Worm (Caenorhabditis elegans): ENCODE measurements around the gene srv-1.

The srv-1 gene

DNA sequence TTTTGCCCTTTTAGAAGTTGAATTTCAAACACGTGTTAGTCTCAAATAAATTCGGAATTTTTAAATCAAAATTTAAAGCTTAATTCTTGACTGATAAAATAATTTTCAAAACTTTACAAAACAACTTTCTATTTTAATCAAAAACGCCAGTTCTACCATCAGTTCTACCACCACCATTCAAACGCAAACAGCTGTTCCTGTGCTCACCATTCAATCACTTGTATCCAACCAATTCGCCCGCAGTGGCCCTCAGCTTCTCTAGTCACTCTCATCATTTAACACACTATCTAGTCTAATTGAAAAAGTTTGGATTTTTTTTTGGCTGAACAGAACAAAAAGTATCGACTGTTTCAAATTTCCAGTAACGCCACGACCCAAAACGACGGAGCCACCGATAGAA is 27.4 kb upstream of the srv-1 start:
- TF ChIP-seq Y67H2A.10 (GFP tag; conservative IDR thresholded peaks at IDR 0.05) (no peak), ztf-3 (GFP tag; optimal IDR thresholded peaks at IDR 0.05) (no peak), nhr-90 (tag; optimal IDR thresholded peaks at IDR 0.05) (no peak), tlf-1 (GFP tag; optimal IDR thresholded peaks at IDR 0.05) (no peak), B0035.1 (tag; optimal IDR thresholded peaks at IDR 0.05) (no peak), die-1 (tag; optimal IDR thresholded peaks at IDR 0.05) (no peak), pbrm-1 (GFP tag; IDR thresholded peaks at IDR 0.05) (no peak), B0019.2 (GFP tag; conservative IDR thresholded peaks at IDR 0.05) (no peak)

DNA sequence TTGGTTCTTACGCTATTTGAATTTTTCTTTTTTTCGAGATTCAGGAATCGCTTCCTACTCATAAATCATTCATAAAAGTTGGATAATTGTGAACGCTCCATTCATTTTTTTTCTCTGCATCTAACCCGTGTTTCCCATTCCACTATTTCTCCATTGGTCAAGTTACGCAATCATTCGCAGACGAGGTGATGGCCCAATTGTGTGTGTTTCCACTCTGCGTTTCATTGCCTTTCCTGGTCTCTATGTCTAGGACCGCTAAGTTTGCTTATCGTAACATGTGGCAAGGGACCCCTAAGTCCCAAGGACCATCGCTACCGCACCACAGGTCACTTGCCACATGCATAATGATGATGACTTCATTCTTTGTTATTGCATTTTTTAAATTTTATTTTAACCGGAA is 24.0 kb upstream of the srv-1 start:
- no peak for TF ChIP-seq B0261.1 (tag; optimal IDR thresholded peaks at IDR 0.05)
- TF ChIP-seq lag-1 (GFP tag; IDR thresholded peaks at IDR 0.05), result no peak

DNA sequence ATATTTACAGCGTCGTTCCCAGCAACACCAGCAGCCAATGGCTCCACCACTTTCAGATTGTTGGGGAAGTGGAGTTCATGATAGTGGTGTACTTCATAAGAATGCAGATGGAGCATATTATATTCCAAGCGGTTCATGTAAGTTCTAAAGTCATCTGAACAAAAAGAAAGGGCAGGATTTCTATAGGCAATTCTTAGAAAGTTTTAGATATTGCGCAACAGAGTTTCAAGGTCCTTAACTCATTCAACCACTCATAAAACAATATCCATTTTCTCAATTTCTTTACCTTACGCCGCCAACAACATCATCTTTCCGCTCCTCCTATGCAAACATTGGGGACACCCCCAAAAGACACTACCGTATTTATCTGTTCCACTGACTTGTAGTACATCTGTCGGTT is 18.9 kb upstream of the srv-1 start:
- TF ChIP-seq dpff-1 (tag; optimal IDR thresholded peaks at IDR 0.05), result no peak
- TF ChIP-seq athp-1 (tag; optimal IDR thresholded peaks at IDR 0.05), result no peak
- TF ChIP-seq egl-44 (GFP tag; IDR thresholded peaks at IDR 0.05), result no peak
- TF ChIP-seq aptf-2 (GFP tag; conservative IDR thresholded peaks at IDR 0.05), result no peak
- TF ChIP-seq F23B12.7 (tag; optimal IDR thresholded peaks at IDR 0.05; ENCODE audit: insufficient read depth), result no peak
- no peak for TF ChIP-seq madf-8 (GFP tag; conservative IDR thresholded peaks at IDR 0.05)
- no peak for TF ChIP-seq nhr-179 (tag; optimal IDR thresholded peaks at IDR 0.05)
- TF ChIP-seq aptf-3 (GFP tag; IDR thresholded peaks at IDR 0.05), result no peak
- TF ChIP-seq pha-4 (tag; optimal IDR thresholded peaks at IDR 0.05), result no peak

DNA sequence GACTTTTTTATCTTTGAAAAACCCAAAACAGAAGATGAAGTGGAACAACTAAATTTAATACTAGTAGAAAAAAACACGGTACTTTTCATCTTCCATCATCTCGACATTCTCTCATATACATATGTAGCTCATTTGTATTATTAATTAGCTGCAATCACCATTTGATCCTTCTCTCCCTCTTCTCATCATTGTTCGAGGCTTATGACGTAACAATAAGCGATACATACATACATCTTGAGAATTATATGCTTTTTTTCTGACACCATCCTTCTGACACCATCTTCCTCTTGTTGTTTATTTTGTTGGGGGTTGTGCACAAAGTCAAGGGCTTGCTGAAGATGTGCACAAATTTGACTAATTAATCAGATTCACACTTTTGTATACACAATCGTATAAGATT is 12.9 kb upstream of the srv-1 start:
- TF ChIP-seq mes-4 (tag; optimal IDR thresholded peaks at IDR 0.05) (no peak), cebp-1 (GFP tag; IDR thresholded peaks at IDR 0.05) (no peak), cebp-1 (tag; optimal IDR thresholded peaks at IDR 0.05) (no peak), tbx-9 (tag; optimal IDR thresholded peaks at IDR 0.05; ENCODE audit: borderline replicate concordance) (no peak), K11D2.4 (GFP tag; IDR thresholded peaks at IDR 0.05) (no peak), hsf-1 (GFP tag; IDR thresholded peaks at IDR 0.05) (no peak), mel-28 (tag; optimal IDR thresholded peaks at IDR 0.05; ENCODE audit: borderline replicate concordance) (no peak), T26A5.8 (tag; optimal IDR thresholded peaks at IDR 0.05) (no peak), snpc-1.1 (tag; optimal IDR thresholded peaks at IDR 0.05; ENCODE audit: insufficient read depth) (no peak), madf-3 (GFP tag; IDR thresholded peaks at IDR 0.05) (no peak), ztf-25 (GFP tag; IDR thresholded peaks at IDR 0.05) (no peak), dpl-1 (GFP tag; optimal IDR thresholded peaks at IDR 0.05) (no peak), nhr-179 (tag; optimal IDR thresholded peaks at IDR 0.05) (no peak), F10E7.11 (tag; optimal IDR thresholded peaks at IDR 0.05) (no peak), T07F8.4 (tag; optimal IDR thresholded peaks at IDR 0.05) (no peak)

DNA sequence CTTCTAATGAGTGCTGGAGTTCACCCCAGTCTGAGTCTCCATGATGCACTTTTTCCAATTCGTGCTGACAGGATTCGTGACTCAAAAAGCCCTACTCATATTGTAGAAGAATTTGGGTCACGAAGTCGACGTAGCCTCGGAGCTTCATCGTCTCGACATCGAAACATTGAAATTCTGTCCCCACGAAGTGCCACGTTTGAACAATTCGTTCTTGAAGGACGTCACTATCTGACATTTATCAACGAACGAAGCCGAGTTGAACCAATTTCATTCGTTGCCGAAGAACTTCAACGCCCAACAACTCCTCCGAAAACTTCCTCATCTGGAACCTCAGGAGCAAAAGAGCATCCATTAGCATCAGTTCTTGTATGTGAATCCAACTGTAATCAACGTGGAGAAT is 11.1 kb upstream of the srv-1 start:
- TF ChIP-seq nhr-27 (tag; optimal IDR thresholded peaks at IDR 0.05) (no peak), attf-5 (GFP tag; optimal IDR thresholded peaks at IDR 0.05) (no peak), hmg-20 (GFP tag; IDR thresholded peaks at IDR 0.05) (no peak)

Data from whole organism, young adult.